Fruit fly (Drosophila melanogaster) whole organism, embryonic: ENCODE results near the gene clumsy.

ENCODE experiments used
- Atf6 ChIP-seq: fragments of 200-800 bp; sonication (Bioruptor generic); IDR thresholded peaks from 2 replicates; pipeline ENCODE4 v1.3.6; 2022; ENCODE audit warnings: missing biosample characterization, missing genetic modification characterization
- C15 ChIP-seq: fragments of 200-800 bp; sonication (Bioruptor generic); IDR thresholded peaks from 3 replicates; pipeline ENCODE4 v1.3.6; 2022; ENCODE audit warnings: missing biosample characterization, missing genetic modification characterization
- CG10654 ChIP-seq: fragments of 200-800 bp; sonication (Bioruptor generic); optimal IDR thresholded peaks from 2 replicates; lab custom pipeline; 2016; ENCODE audit warnings: missing biosample characterization, missing genetic modification characterization
- CG11085 ChIP-seq: fragments of 200-800 bp; sonication (Bioruptor generic); IDR thresholded peaks from 2 replicates; pipeline ENCODE4 v1.3.6; 2022; ENCODE audit warnings: missing biosample characterization, missing genetic modification characterization
- CG11560 ChIP-seq: fragments of 200-800 bp; sonication (Bioruptor generic); IDR thresholded peaks from 3 replicates; pipeline ENCODE4 v1.3.6; 2022; ENCODE audit warnings: missing biosample characterization, missing genetic modification characterization
- CG12236 ChIP-seq: fragments of 200-800 bp; sonication (Bioruptor generic); optimal IDR thresholded peaks from 2 replicates; lab custom pipeline; 2016; ENCODE audit warnings: missing biosample characterization, missing genetic modification characterization
- CG13424 ChIP-seq: fragments of 200-800 bp; sonication (Bioruptor generic); optimal IDR thresholded peaks from 2 replicates; lab custom pipeline; 2019; ENCODE audit warnings: missing biosample characterization, mild to moderate bottlenecking, missing genetic modification characterization, moderate library complexity
- CG14667 ChIP-seq: fragments of 200-800 bp; sonication (Bioruptor generic); IDR thresholded peaks from 2 replicates; pipeline ENCODE4 v1.3.6; 2022; ENCODE audit warnings: missing biosample characterization, missing genetic modification characterization
- CG18476 ChIP-seq: fragments of 200-800 bp; sonication (Bioruptor generic); optimal IDR thresholded peaks from 2 replicates; lab custom pipeline; 2016; ENCODE audit warnings: missing biosample characterization, mild to moderate bottlenecking, missing genetic modification characterization
- CG30431 ChIP-seq: fragments of 200-800 bp; sonication (Bioruptor generic); optimal IDR thresholded peaks from 2 replicates; lab custom pipeline; 2017; ENCODE audit warnings: missing biosample characterization, missing genetic modification characterization
- CG3163 ChIP-seq: fragments of 200-800 bp; sonication (Bioruptor generic); optimal IDR thresholded peaks from 3 replicates; lab custom pipeline; 2016; ENCODE audit warnings: missing biosample characterization, missing genetic modification characterization
- CG3281 ChIP-seq: fragments of 200-800 bp; sonication (Bioruptor generic); optimal IDR thresholded peaks from 3 replicates; lab custom pipeline; 2017; ENCODE audit warnings: missing biosample characterization, mild to moderate bottlenecking, missing genetic modification characterization
- CG42726 ChIP-seq: fragments of 200-800 bp; sonication (Bioruptor generic); IDR thresholded peaks from 2 replicates; pipeline ENCODE4 v1.3.6; 2022; ENCODE audit warnings: missing biosample characterization, missing genetic modification characterization; ENCODE audit not compliant: partially characterized antibody
- CG6791 ChIP-seq: fragments of 200-800 bp; sonication (Bioruptor generic); IDR thresholded peaks from 3 replicates; pipeline ENCODE4 v1.3.6; 2022; ENCODE audit warnings: missing biosample characterization, missing genetic modification characterization; ENCODE audit not compliant: partially characterized antibody
- CG7786 ChIP-seq: fragments of 200-800 bp; sonication (Bioruptor generic); optimal IDR thresholded peaks from 2 replicates; lab custom pipeline; 2016; ENCODE audit warnings: missing biosample characterization, missing genetic modification characterization
- CG8924 ChIP-seq: fragments of 200-800 bp; optimal IDR thresholded peaks from 3 replicates; lab custom pipeline; 2019; ENCODE audit warnings: missing biosample characterization, mild to moderate bottlenecking, missing genetic modification characterization, moderate library complexity
- CG9215 ChIP-seq: fragments of 200-800 bp; sonication (Bioruptor generic); IDR thresholded peaks from 2 replicates; pipeline ENCODE4 v1.3.6; 2022; ENCODE audit warnings: missing biosample characterization, missing genetic modification characterization
- CrebB ChIP-seq: fragments of 200-800 bp; sonication (Bioruptor generic); optimal IDR thresholded peaks from 3 replicates; lab custom pipeline; 2018; ENCODE audit warnings: missing biosample characterization, mild to moderate bottlenecking, missing genetic modification characterization
- Dll ChIP-seq: fragments of 200-800 bp; sonication (Bioruptor generic); IDR thresholded peaks from 4 replicates; pipeline ENCODE4 v1.3.6; 2022; ENCODE audit warnings: missing biosample characterization, missing genetic modification characterization; ENCODE audit not compliant: partially characterized antibody
- GATAe ChIP-seq: fragments of 200-800 bp; sonication (Bioruptor generic); conservative IDR thresholded peaks from 2 replicates; pipeline ENCODE4 v1.3.6; 2022; ENCODE audit warnings: missing biosample characterization, missing genetic modification characterization
- HHEX ChIP-seq: fragments of 200-800 bp; sonication (Bioruptor generic); optimal IDR thresholded peaks from 3 replicates; lab custom pipeline; 2017; ENCODE audit warnings: missing biosample characterization, mild to moderate bottlenecking, missing genetic modification characterization, missing genetic modification reagents
- Mes4 ChIP-seq: fragments of 200-800 bp; sonication (Bioruptor generic); optimal IDR thresholded peaks from 2 replicates; lab custom pipeline; 2016; ENCODE audit warnings: missing biosample characterization, missing genetic modification characterization
- Mrtf ChIP-seq: fragments of 200-800 bp; sonication (Bioruptor generic); IDR thresholded peaks from 3 replicates; pipeline ENCODE4 v1.3.6; 2022; ENCODE audit warnings: missing biosample characterization, missing genetic modification characterization
- Nf-YB ChIP-seq: fragments of 200-800 bp; sonication (Bioruptor generic); optimal IDR thresholded peaks from 3 replicates; lab custom pipeline; 2019; ENCODE audit warnings: missing biosample characterization, mild to moderate bottlenecking, missing genetic modification characterization, moderate library complexity
- PHDP ChIP-seq: fragments of 200-800 bp; sonication (Bioruptor generic); optimal IDR thresholded peaks from 3 replicates; lab custom pipeline; 2018; ENCODE audit warnings: missing biosample characterization, mild to moderate bottlenecking, missing genetic modification characterization, moderate library complexity
- Six4 ChIP-seq: fragments of 200-800 bp; sonication (Bioruptor generic); optimal IDR thresholded peaks from 2 replicates; lab custom pipeline; 2016; ENCODE audit warnings: missing biosample characterization, missing genetic modification characterization
- Tbp ChIP-seq: fragments of >200 bp; optimal IDR thresholded peaks from 2 replicates; lab custom pipeline; 2018; ENCODE audit warnings: missing biosample characterization, missing genetic modification characterization
- abd-A ChIP-seq: fragments of 200-800 bp; sonication (Bioruptor generic); optimal IDR thresholded peaks from 3 replicates; lab custom pipeline; 2019; ENCODE audit warnings: missing biosample characterization, mild to moderate bottlenecking, missing genetic modification characterization, moderate library complexity
- chif ChIP-seq, 2 experiments: fragments of 200-800 bp; sonication (Bioruptor generic); optimal IDR thresholded peaks; 3 replicates each; lab custom pipeline; 2016; ENCODE audit warnings: missing biosample characterization in 2 of 2, missing genetic modification characterization in 2 of 2
- chinmo ChIP-seq: fragments of 200-800 bp; sonication (Bioruptor generic); IDR thresholded peaks from 4 replicates; pipeline ENCODE4 v1.3.6; 2022; ENCODE audit warnings: missing biosample characterization, missing genetic modification characterization; ENCODE audit not compliant: partially characterized antibody
- dimm ChIP-seq: fragments of 200-800 bp; sonication (Bioruptor generic); IDR thresholded peaks from 2 replicates; pipeline ENCODE4 v1.3.6; 2022; ENCODE audit warnings: missing biosample characterization, missing genetic modification characterization
- dmrt99B ChIP-seq: fragments of 200-800 bp; sonication (Bioruptor generic); optimal IDR thresholded peaks from 2 replicates; lab custom pipeline; 2018; ENCODE audit warnings: missing biosample characterization, mild to moderate bottlenecking, missing genetic modification characterization, moderate library complexity
- ems ChIP-seq: fragments of 200-800 bp; sonication (Bioruptor generic); optimal IDR thresholded peaks from 3 replicates; lab custom pipeline; 2016; ENCODE audit warnings: missing biosample characterization, missing genetic modification characterization
- gcm2 ChIP-seq: fragments of 200-800 bp; sonication (Bioruptor generic); optimal IDR thresholded peaks from 2 replicates; lab custom pipeline; 2016; ENCODE audit warnings: missing biosample characterization, missing genetic modification characterization
- gfzf ChIP-seq: fragments of 200-800 bp; sonication (Bioruptor generic); optimal IDR thresholded peaks from 2 replicates; lab custom pipeline; 2016; ENCODE audit warnings: missing biosample characterization, mild to moderate bottlenecking, missing genetic modification characterization, moderate library complexity
- h ChIP-seq: fragments of >200 bp; optimal IDR thresholded peaks from 2 replicates; lab custom pipeline; 2017
- hbn ChIP-seq: fragments of 200-800 bp; sonication (Bioruptor generic); IDR thresholded peaks from 2 replicates; pipeline ENCODE4 v1.3.6; 2022; ENCODE audit warnings: missing biosample characterization, missing genetic modification characterization; ENCODE audit not compliant: partially characterized antibody
- jumu ChIP-seq: fragments of 200-800 bp; sonication (Bioruptor generic); optimal IDR thresholded peaks from 3 replicates; lab custom pipeline; 2016; ENCODE audit warnings: missing biosample characterization, missing genetic modification characterization
- kay ChIP-seq: fragments of 200-800 bp; sonication (Bioruptor generic); optimal IDR thresholded peaks from 2 replicates; lab custom pipeline; 2016; ENCODE audit warnings: missing biosample characterization, missing genetic modification characterization
- pros ChIP-seq: fragments of 200-800 bp; sonication (Bioruptor generic); optimal IDR thresholded peaks from 3 replicates; lab custom pipeline; 2019; ENCODE audit warnings: missing biosample characterization, mild to moderate bottlenecking, missing genetic modification characterization, moderate library complexity
- ranshi ChIP-seq: fragments of 200-800 bp; sonication (Bioruptor generic); IDR thresholded peaks from 2 replicates; pipeline ENCODE4 v1.3.6; 2022; ENCODE audit warnings: missing biosample characterization, missing genetic modification characterization
- row ChIP-seq: fragments of 200-800 bp; sonication (Bioruptor generic); IDR thresholded peaks from 3 replicates; pipeline ENCODE4 v1.3.6; 2022; ENCODE audit warnings: missing biosample characterization, missing genetic modification characterization
- slp2 ChIP-seq: fragments of 200-800 bp; sonication (Bioruptor generic); optimal IDR thresholded peaks from 2 replicates; lab custom pipeline; 2016; ENCODE audit warnings: missing biosample characterization, missing genetic modification characterization
- so ChIP-seq: fragments of 200-800 bp; sonication (Bioruptor generic); IDR thresholded peaks from 3 replicates; pipeline ENCODE4 v1.3.6; 2022; ENCODE audit warnings: missing biosample characterization, missing genetic modification characterization
- tio ChIP-seq: fragments of 200-800 bp; sonication (Bioruptor generic); optimal IDR thresholded peaks from 2 replicates; lab custom pipeline; 2017; ENCODE audit warnings: missing biosample characterization, missing genetic modification characterization, inconsistent platforms
- tll ChIP-seq, 2 experiments: fragments of 200-800 bp in 1 of 2; fragments of >200 bp in 1 of 2; sonication (Bioruptor generic) in 1 of 2; optimal IDR thresholded peaks; 2 replicates each; lab custom pipeline; 2017 to 2019; ENCODE audit warnings: missing biosample characterization in 2 of 2, missing genetic modification characterization in 2 of 2, mild to moderate bottlenecking in 1 of 2, moderate library complexity in 1 of 2
- ttk ChIP-seq: fragments of 200-800 bp; sonication (Bioruptor generic); IDR thresholded peaks from 2 replicates; pipeline ENCODE4 v2.1.2; 2022; ENCODE audit warnings: missing biosample characterization, missing genetic modification characterization
- z ChIP-seq: fragments of 200-800 bp; sonication (Bioruptor generic); IDR thresholded peaks from 3 replicates; pipeline ENCODE4 v1.3.6; 2022; ENCODE audit warnings: missing biosample characterization, missing genetic modification characterization
- zfh2 ChIP-seq: fragments of 200-800 bp; sonication (Bioruptor generic); optimal IDR thresholded peaks from 2 replicates; lab custom pipeline; 2016; ENCODE audit warnings: missing biosample characterization, missing genetic modification characterization

clumsy gene

dm6 chr2L:21168295-21169159, 37.8 kb upstream of the clumsy start, which contains the start of the genes mAcon1, CG43345 and CG43346 (continued):
- no peak for TF ChIP-seq Mrtf (GFP tag; lab: Robert Waterston, UW)
- no peak; the same call in 1 of the 2 replicates for TF ChIP-seq ranshi
- no peak for TF ChIP-seq CG42726
- peak; percentile 58 for TF ChIP-seq kay (GFP tag; lab: Kevin White, UChicago)
- TF ChIP-seq Six4 (GFP tag; lab: Kevin White, UChicago): peak; percentile 62
- peak; percentile 61 for TF ChIP-seq CG10654 (GFP tag; lab: Kevin White, UChicago)
- peak; percentile 77 for TF ChIP-seq CG13424
- TF ChIP-seq dmrt99B (tag; lab: Kevin White, UChicago): no peak
- peak; percentile 94 for TF ChIP-seq zfh2 (GFP tag; lab: Kevin White, UChicago)
- TF ChIP-seq CG9215: peak; percentile 83
- no peak for TF ChIP-seq CG6791 (GFP tag; lab: Robert Waterston, UW)
- TF ChIP-seq so (GFP tag; lab: Robert Waterston, UW): no peak
- TF ChIP-seq CG7786: peak; percentile 90
- peak; percentile 68 for TF ChIP-seq CG30431
- no peak for TF ChIP-seq pros (GFP tag; lab: Kevin White, UChicago)
- peak; percentile 76 for TF ChIP-seq slp2 (GFP tag; lab: Kevin White, UChicago)
- 0 out of 2 replicates have a peak, but pooled peaks have one; percentile 39 for TF ChIP-seq CG14667 (GFP tag; lab: Robert Waterston, UW)
- peak; percentile 35; the same call in 1 of the 2 replicates for TF ChIP-seq CG11085 (GFP tag; lab: Robert Waterston, UW)
- no peak for TF ChIP-seq z (GFP tag; lab: Robert Waterston, UW)
- peak; percentile 97 for TF ChIP-seq row (GFP tag; lab: Robert Waterston, UW)
- peak; percentile 72 for TF ChIP-seq Atf6 (GFP tag; lab: Robert Waterston, UW)
- peak; percentile 79 for TF ChIP-seq HHEX (GFP tag; lab: Kevin White, UChicago)
- peak; percentile 87 for TF ChIP-seq ems (GFP tag; lab: Kevin White, UChicago)
- TF ChIP-seq GATAe (GFP tag; lab: Robert Waterston, UW): no peak; the same call in 1 of the 2 replicates
- TF ChIP-seq h (lab: Kevin White, UChicago): no peak
- no peak for TF ChIP-seq abd-A (tag; lab: Kevin White, UChicago)
- TF ChIP-seq PHDP (tag; lab: Kevin White, UChicago): peak; percentile 59
- no peak for TF ChIP-seq dimm (GFP tag; lab: Robert Waterston, UW)
- peak; percentile 85 for TF ChIP-seq Tbp (GFP tag; lab: Kevin White, UChicago)
- no peak for TF ChIP-seq C15 (GFP tag; lab: Robert Waterston, UW)
- no peak for TF ChIP-seq Dll (GFP tag; lab: Robert Waterston, UW)
- peak; percentile 58 for TF ChIP-seq CG12236 (GFP tag; lab: Kevin White, UChicago)
- no peak for TF ChIP-seq CG8924 (tag; lab: Kevin White, UChicago)
- TF ChIP-seq tio (GFP tag; lab: Kevin White, UChicago): no peak
- TF ChIP-seq CG3163 (GFP tag; lab: Kevin White, UChicago): peak; percentile 78
- peak; percentile 71 to 78 for TF ChIP-seq chif (GFP tag; optimal IDR thresholded peaks at IDR 0.05; lab: Kevin White, UChicago)
- TF ChIP-seq tll (GFP tag; optimal IDR thresholded peaks at IDR 0.05; lab: Kevin White, UChicago): peak; percentile 15 to 83
- peak; percentile 68 for TF ChIP-seq CG18476 (GFP tag; lab: Kevin White, UChicago)
- peak; percentile 86 for TF ChIP-seq CG3281 (GFP tag; lab: Kevin White, UChicago)
- peak; percentile 55; the same call in 1 of the 3 replicates for TF ChIP-seq CG11560 (tag; lab: Robert Waterston, UW)
- TF ChIP-seq gcm2 (GFP tag; lab: Kevin White, UChicago): peak; percentile 52
- no peak for TF ChIP-seq hbn (GFP tag; lab: Robert Waterston, UW)
- TF ChIP-seq jumu (GFP tag; lab: Kevin White, UChicago): peak; percentile 92
- no peak for TF ChIP-seq chinmo (GFP tag; lab: Robert Waterston, UW)
- no peak for TF ChIP-seq ttk (GFP tag; lab: Robert Waterston, UW)
- TF ChIP-seq CrebB (tag; lab: Kevin White, UChicago): peak; percentile 58
- TF ChIP-seq Mes4 (GFP tag; lab: Kevin White, UChicago): peak; percentile 73
- TF ChIP-seq Nf-YB: peak; percentile 47
- peak; percentile 39 for TF ChIP-seq gfzf (GFP tag; lab: Kevin White, UChicago)
